Worm (Caenorhabditis elegans): ENCODE data around the gene clec-185.
A peak's percentile ranks its signal among the peaks of the same experiment; 100 is the strongest.

The clec-185 gene

ce11 chrIV:12425595-12425994, 12.9 kb upstream of the clec-185 start:
- TF ChIP-seq unc-62 (GFP tag; optimal IDR thresholded peaks at IDR 0.05) (peak; percentile 67), nhr-43 (tag; optimal IDR thresholded peaks at IDR 0.05; ENCODE audit: poor library complexity, severe bottlenecking) (no peak), nhr-12 (tag; optimal IDR thresholded peaks at IDR 0.05) (no peak), lin-39 (tag; optimal IDR thresholded peaks at IDR 0.05) (peak; percentile 87), nfya-1 (tag; optimal IDR thresholded peaks at IDR 0.05; ENCODE audit: insufficient read depth) (peak; percentile 55)

- TF ChIP-seq ceh-82 (tag; optimal IDR thresholded peaks at IDR 0.05) = no peak
- TF ChIP-seq lin-15B (tag; optimal IDR thresholded peaks at IDR 0.05) = no peak
These were observed 10.7 kb upstream of the clec-185 start for ce11 chrIV:12427687-12428284.

ce11 chrIV:12428467-12428866, 10.0 kb upstream of the clec-185 start, which contains the start of gene col-130:
Gene col-130 (minus strand): TSS chrIV:12428516.
- no peak for TF ChIP-seq nhr-76 (tag; optimal IDR thresholded peaks at IDR 0.05)
- no peak for TF ChIP-seq hmg-11 (tag; optimal IDR thresholded peaks at IDR 0.05)
- TF ChIP-seq R02D3.7 (tag; optimal IDR thresholded peaks at IDR 0.05) = no peak
- TF ChIP-seq ztf-4 (tag; optimal IDR thresholded peaks at IDR 0.05) = no peak
- TF ChIP-seq elt-1 (tag; optimal IDR thresholded peaks at IDR 0.05) = no peak
- TF ChIP-seq fkh-10 (GFP tag; optimal IDR thresholded peaks at IDR 0.05) = no peak
- no peak for TF ChIP-seq egl-5 (tag; optimal IDR thresholded peaks at IDR 0.05)
- TF ChIP-seq nhr-43 (tag; optimal IDR thresholded peaks at IDR 0.05; ENCODE audit: poor library complexity, severe bottlenecking) = no peak
- no peak for TF ChIP-seq lin-15B (tag; optimal IDR thresholded peaks at IDR 0.05)
- TF ChIP-seq nhr-77 (tag; optimal IDR thresholded peaks at IDR 0.05) = no peak
- TF ChIP-seq pqm-1 (tag; optimal IDR thresholded peaks at IDR 0.05) = no peak
- TF ChIP-seq ztf-11 (tag; optimal IDR thresholded peaks at IDR 0.05) = no peak

DNA sequence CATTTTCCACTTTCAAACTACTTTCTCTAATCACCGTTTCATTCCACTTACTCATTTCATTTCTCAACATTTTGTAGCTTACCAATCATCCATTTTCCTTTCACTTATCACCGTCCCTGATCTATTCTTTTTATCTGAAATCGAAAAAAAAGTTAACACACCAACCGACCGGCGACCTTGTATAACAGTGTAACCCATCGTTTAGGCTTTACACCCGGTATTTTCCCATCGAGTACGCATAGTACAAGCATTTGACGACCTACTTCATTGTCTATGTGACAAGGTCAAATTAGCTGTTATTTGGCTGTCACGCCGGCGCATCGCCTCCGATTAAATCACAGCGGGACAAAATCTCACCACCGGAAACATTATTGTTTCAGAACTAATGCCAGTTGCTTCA, 9.0 kb upstream of the clec-185 start:
- TF ChIP-seq elt-1 (tag; optimal IDR thresholded peaks at IDR 0.05) (peak; percentile 81), zag-1 (tag; optimal IDR thresholded peaks at IDR 0.05) (no peak), eor-1 (tag; optimal IDR thresholded peaks at IDR 0.05) (no peak), nhr-12 (tag; optimal IDR thresholded peaks at IDR 0.05) (no peak), fos-1 (tag; optimal IDR thresholded peaks at IDR 0.05) (no peak), ceh-9 (tag; optimal IDR thresholded peaks at IDR 0.05) (no peak), fkh-2 (tag; optimal IDR thresholded peaks at IDR 0.05) (no peak), jun-1 (tag; optimal IDR thresholded peaks at IDR 0.05) (no peak), nhr-25 (tag; optimal IDR thresholded peaks at IDR 0.05) (peak; percentile 89)

DNA sequence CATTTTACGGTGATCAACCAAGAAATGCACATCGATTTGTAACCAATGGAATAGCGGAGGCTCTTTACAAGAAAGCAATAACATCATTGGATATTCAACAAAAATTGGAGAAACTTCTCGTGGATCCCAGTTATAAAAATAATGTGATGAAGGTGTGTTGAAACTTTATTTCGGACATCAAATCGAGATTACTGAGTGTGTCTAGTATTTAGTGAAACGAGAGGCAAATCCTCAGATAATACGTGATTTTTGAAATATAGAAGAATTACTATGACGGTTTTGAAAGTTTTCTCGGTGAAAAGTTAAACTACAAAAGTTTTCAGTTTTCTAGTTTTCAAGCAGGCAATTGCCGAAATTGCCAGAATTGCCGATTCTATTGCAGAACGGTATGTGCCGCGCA, 6.7 kb upstream of the clec-185 start:
- no peak for TF ChIP-seq nhr-76 (tag; optimal IDR thresholded peaks at IDR 0.05)
- no peak for TF ChIP-seq hmg-11 (tag; optimal IDR thresholded peaks at IDR 0.05)
- TF ChIP-seq elt-3 (tag; optimal IDR thresholded peaks at IDR 0.05) = no peak
- TF ChIP-seq mdl-1 (tag; optimal IDR thresholded peaks at IDR 0.05) = no peak
- no peak for TF ChIP-seq nhr-11 (tag; optimal IDR thresholded peaks at IDR 0.05)
- TF ChIP-seq nfya-1 (tag; optimal IDR thresholded peaks at IDR 0.05; ENCODE audit: insufficient read depth) = no peak
- no peak for TF ChIP-seq pqm-1 (tag; optimal IDR thresholded peaks at IDR 0.05)
- no peak for TF ChIP-seq jun-1 (tag; optimal IDR thresholded peaks at IDR 0.05)
- TF ChIP-seq ceh-82 (tag; optimal IDR thresholded peaks at IDR 0.05) = no peak
- TF ChIP-seq zag-1 (tag; optimal IDR thresholded peaks at IDR 0.05) = no peak

ce11 chrIV:12432340-12432739, 6.1 kb upstream of the clec-185 start, which contains the start of gene clec-184:
Gene clec-184 (plus strand): TSS chrIV:12432640.
- no peak for TF ChIP-seq nhr-237 (tag; optimal IDR thresholded peaks at IDR 0.05)
- TF ChIP-seq nhr-12 (tag; optimal IDR thresholded peaks at IDR 0.05) = no peak
- TF ChIP-seq nhr-67 (tag; optimal IDR thresholded peaks at IDR 0.05) = no peak
- TF ChIP-seq pha-4 (tag; optimal IDR thresholded peaks at IDR 0.05) = no peak
- no peak for TF ChIP-seq elt-3 (tag; optimal IDR thresholded peaks at IDR 0.05)
- no peak for TF ChIP-seq snpc-4 (tag; optimal IDR thresholded peaks at IDR 0.05)
- TF ChIP-seq lin-39 (tag; optimal IDR thresholded peaks at IDR 0.05) = no peak
- no peak for TF ChIP-seq nfya-1 (tag; optimal IDR thresholded peaks at IDR 0.05; ENCODE audit: insufficient read depth)
- TF ChIP-seq ztf-11 (tag; optimal IDR thresholded peaks at IDR 0.05) = no peak
- TF ChIP-seq zag-1 (tag; optimal IDR thresholded peaks at IDR 0.05) = no peak
- no peak for TF ChIP-seq elt-1 (tag; optimal IDR thresholded peaks at IDR 0.05)
- no peak for TF ChIP-seq ama-1 (optimal IDR thresholded peaks at IDR 0.05)
- TF ChIP-seq R02D3.7 (tag; optimal IDR thresholded peaks at IDR 0.05) = no peak
- TF ChIP-seq nhr-11 (tag; optimal IDR thresholded peaks at IDR 0.05) = no peak
- TF ChIP-seq eor-1 (tag; optimal IDR thresholded peaks at IDR 0.05) = no peak
- no peak for TF ChIP-seq fkh-10 (GFP tag; optimal IDR thresholded peaks at IDR 0.05)

Measured in whole organism, L3 larva.